Fruit fly (Drosophila melanogaster): Measurements from ENCODE around the gene CG9676.

DNA sequence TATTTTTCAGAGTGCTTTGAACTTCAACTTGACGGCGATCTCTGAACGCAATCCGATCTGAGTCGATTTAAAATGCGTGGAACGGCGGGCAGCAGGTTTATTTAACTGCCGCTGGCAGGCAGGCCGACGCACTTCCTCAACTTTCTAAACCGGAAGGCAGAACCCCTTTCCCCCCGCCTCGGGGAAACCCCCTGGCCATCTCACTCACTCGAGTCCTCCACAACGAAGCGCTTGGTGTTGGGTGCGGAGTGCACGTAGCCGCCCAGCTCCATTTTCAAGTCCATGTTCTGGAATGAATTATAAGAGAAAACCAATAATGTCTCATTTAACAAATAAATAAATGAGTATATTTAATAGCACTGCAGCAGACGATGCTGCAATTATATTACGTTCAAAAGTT, 30.1 kb downstream of the CG9676 start:
- TF ChIP-seq CG8478 (optimal IDR thresholded peaks at IDR 0.05), result no peak
- no peak for TF ChIP-seq CTCF (optimal IDR thresholded peaks at IDR 0.05)

Data from S2 (cell line).